Worm (Caenorhabditis elegans) whole organism, midembryonic: ENCODE results near the gene ani-1.

ENCODE experiments used
- cog-1 ChIP-seq: sonication (generic microtip); optimal IDR thresholded peaks from 2 replicates; lab custom pipeline; 2016; ENCODE audit warnings: missing genetic modification characterization, missing compliant biosample characterization
- flt-1 ChIP-seq: fragments of 200-800 bp; sonication (Bioruptor generic); IDR thresholded peaks from 2 replicates; pipeline ENCODE4 v1.3.6; 2022; ENCODE audit warnings: missing genetic modification characterization, missing compliant biosample characterization
- klf-2 ChIP-seq: fragments of 200-800 bp; sonication (Bioruptor generic); conservative IDR thresholded peaks from 2 replicates; pipeline ENCODE4 v1.3.6; 2022; ENCODE audit warnings: missing genetic modification reagents, missing genetic modification characterization, missing compliant biosample characterization
- med-1 ChIP-seq: sonication (generic microtip); optimal IDR thresholded peaks from 2 replicates; lab custom pipeline; 2017; ENCODE audit warnings: missing genetic modification characterization, mild to moderate bottlenecking, missing compliant biosample characterization, antibody characterized with exemption, missing genetic modification reagents; ENCODE audit not compliant: insufficient read depth
- ref-1 ChIP-seq: fragments of 200-800 bp; sonication (Bioruptor generic); conservative IDR thresholded peaks from 2 replicates; pipeline ENCODE4 v1.3.6; 2022; ENCODE audit warnings: missing genetic modification reagents, missing genetic modification characterization, missing compliant biosample characterization
- tab-1 ChIP-seq: fragments of 200-800 bp; sonication (Bioruptor generic); IDR thresholded peaks from 2 replicates; pipeline ENCODE4 v1.3.6; 2022; ENCODE audit warnings: missing genetic modification characterization, missing compliant biosample characterization
- ztf-29 ChIP-seq: fragments of 200-800 bp; sonication (Bioruptor generic); IDR thresholded peaks from 2 replicates; pipeline ENCODE4 v1.3.6; 2022; ENCODE audit warnings: missing genetic modification reagents, missing genetic modification characterization, missing compliant biosample characterization

DNA sequence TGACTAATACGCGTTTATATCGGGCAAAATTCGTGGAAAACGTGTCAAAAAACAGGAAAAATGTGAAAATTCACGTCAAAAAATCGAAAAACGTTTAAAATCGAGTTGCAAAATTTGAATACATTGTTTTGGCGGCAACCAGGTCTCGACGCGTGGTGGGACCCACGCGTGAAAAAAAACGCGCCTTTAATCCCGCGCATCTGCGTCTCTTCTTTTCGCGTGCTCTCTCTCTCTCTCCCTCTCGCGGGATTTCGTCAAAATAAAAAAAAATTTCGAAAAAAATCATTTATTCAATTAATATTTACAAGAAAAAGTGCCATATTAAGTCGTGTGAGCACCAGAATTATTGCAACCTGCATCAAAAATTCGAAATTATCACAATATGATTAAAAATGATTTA, at the start of gene ani-1:
- TF ChIP-seq flt-1 (GFP tag; lab: Robert Waterston, UW), result no peak
- TF ChIP-seq tab-1, result no peak
- TF ChIP-seq klf-2 (GFP tag; lab: Robert Waterston, UW), result no peak
- no peak for TF ChIP-seq cog-1 (tag; lab: Kevin White, UChicago)
- no peak for TF ChIP-seq med-1 (GFP tag; lab: Kevin White, UChicago)
- no peak for TF ChIP-seq ztf-29 (GFP tag; lab: Robert Waterston, UW)
- TF ChIP-seq ref-1, result no peak
